Worm (Caenorhabditis elegans): ENCODE results near the gene Y32B12B.1.
A peak's percentile ranks its signal among the peaks of the same experiment; 100 is the strongest.

Gene Y32B12B.1

DNA sequence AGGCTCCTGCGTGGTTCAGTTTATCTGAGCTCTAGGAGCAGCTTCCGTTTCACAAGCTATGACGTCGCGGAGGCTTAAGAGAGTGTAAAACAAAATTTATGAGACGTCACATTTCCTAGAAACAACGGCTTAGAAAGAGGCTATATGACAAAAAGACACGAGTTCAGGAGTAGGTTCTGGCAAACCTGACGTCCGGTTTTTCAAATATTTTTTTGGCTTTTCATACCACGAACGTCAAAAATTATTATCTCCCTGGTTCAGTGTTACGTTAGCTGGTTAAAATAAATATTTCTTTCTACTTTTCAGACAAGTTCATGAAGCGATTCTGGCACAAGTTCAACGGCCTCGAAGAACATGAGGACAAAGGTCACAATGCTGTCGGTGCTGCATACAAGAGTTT is 9.0 kb upstream of the Y32B12B.1 start, which contains the start of gene F36D3.16:
Gene F36D3.16, plus strand, starts transcription at position 301 of the 400 bp plus-strand sequence.
- TF ChIP-seq pha-4 (tag; optimal IDR thresholded peaks at IDR 0.05) (no peak), unc-120 (tag; optimal IDR thresholded peaks at IDR 0.05; ENCODE audit: poor library complexity, severe bottlenecking) (no peak), unc-62 (GFP tag; optimal IDR thresholded peaks at IDR 0.05) (no peak)

- no peak for TF ChIP-seq M03D4.4 (tag; optimal IDR thresholded peaks at IDR 0.05)
- no peak for TF ChIP-seq lsy-2 (tag; optimal IDR thresholded peaks at IDR 0.05)
- no peak for TF ChIP-seq zip-8 (tag; optimal IDR thresholded peaks at IDR 0.05)
- TF ChIP-seq unc-39 (tag; optimal IDR thresholded peaks at IDR 0.05) = no peak
- no peak for TF ChIP-seq tbx-8 (GFP tag; optimal IDR thresholded peaks at IDR 0.05)
- TF ChIP-seq nhr-28 (tag; optimal IDR thresholded peaks at IDR 0.05) = no peak
- no peak for TF ChIP-seq bed-3 (GFP tag; optimal IDR thresholded peaks at IDR 0.05)
- no peak for TF ChIP-seq pha-4 (tag; optimal IDR thresholded peaks at IDR 0.05)
- TF ChIP-seq hlh-1 (tag; optimal IDR thresholded peaks at IDR 0.05) = no peak
- no peak for TF ChIP-seq nhr-12 (tag; optimal IDR thresholded peaks at IDR 0.05)
- no peak for TF ChIP-seq ztf-11 (tag; optimal IDR thresholded peaks at IDR 0.05)
- TF ChIP-seq mep-1 (tag; optimal IDR thresholded peaks at IDR 0.05) = no peak
- TF ChIP-seq drap-1 (GFP tag; optimal IDR thresholded peaks at IDR 0.05) = no peak
- no peak for TF ChIP-seq mab-5 (tag; optimal IDR thresholded peaks at IDR 0.05)
- TF ChIP-seq lin-32 (GFP tag; optimal IDR thresholded peaks at IDR 0.05) = no peak
- TF ChIP-seq unc-62 (GFP tag; optimal IDR thresholded peaks at IDR 0.05) = no peak
- no peak for TF ChIP-seq mls-2 (tag; optimal IDR thresholded peaks at IDR 0.05)
Observed at ce11 chrV:16534000-16534399, 2.8 kb upstream of the Y32B12B.1 start, which contains the start of gene cpr-2. Gene cpr-2 (minus strand): TSS chrV:16534100.

DNA sequence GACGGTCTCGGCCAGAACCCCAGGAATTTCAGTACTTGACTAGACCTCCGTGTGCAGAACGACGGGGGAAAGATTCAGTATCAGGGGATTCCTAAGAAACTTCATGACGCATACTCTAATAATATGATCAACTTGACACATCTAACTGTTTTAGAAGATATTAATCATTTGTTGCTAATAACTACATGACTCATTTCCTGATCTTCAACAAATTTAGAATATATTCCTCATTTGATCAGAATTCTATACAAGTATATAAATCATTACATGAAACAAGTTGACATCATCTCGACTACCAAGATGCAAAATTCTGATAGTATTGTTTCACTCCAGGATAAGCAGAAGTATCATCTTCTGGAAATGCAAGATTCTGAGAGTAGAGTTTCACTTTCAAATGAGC is 1.6 kb upstream of the Y32B12B.1 start, which contains the start of gene Y32B12B.8:
Gene Y32B12B.8, plus strand, starts transcription at position 301 of the 400 bp plus-strand sequence.
- TF ChIP-seq M03D4.4 (tag; optimal IDR thresholded peaks at IDR 0.05) (no peak), ham-2 (GFP tag; optimal IDR thresholded peaks at IDR 0.05) (no peak), mls-2 (tag; optimal IDR thresholded peaks at IDR 0.05) (no peak), snpc-4 (tag; optimal IDR thresholded peaks at IDR 0.05) (no peak), elt-1 (tag; optimal IDR thresholded peaks at IDR 0.05; ENCODE audit: borderline replicate concordance, insufficient read depth) (no peak), tbx-8 (GFP tag; optimal IDR thresholded peaks at IDR 0.05) (no peak), nhr-28 (tag; optimal IDR thresholded peaks at IDR 0.05) (no peak), flh-1 (GFP tag; optimal IDR thresholded peaks at IDR 0.05) (no peak), zip-8 (tag; optimal IDR thresholded peaks at IDR 0.05) (no peak), nhr-2 (tag; optimal IDR thresholded peaks at IDR 0.05) (no peak), unc-120 (tag; optimal IDR thresholded peaks at IDR 0.05; ENCODE audit: poor library complexity, severe bottlenecking) (no peak), nhr-12 (tag; optimal IDR thresholded peaks at IDR 0.05) (no peak), pha-4 (tag; optimal IDR thresholded peaks at IDR 0.05) (no peak), hlh-1 (tag; optimal IDR thresholded peaks at IDR 0.05) (no peak), nhr-76 (tag; optimal IDR thresholded peaks at IDR 0.05) (no peak), cnd-1 (tag; optimal IDR thresholded peaks at IDR 0.05) (no peak), ceh-83 (GFP tag; optimal IDR thresholded peaks at IDR 0.05) (no peak), drap-1 (GFP tag; optimal IDR thresholded peaks at IDR 0.05) (no peak), blmp-1 (tag; optimal IDR thresholded peaks at IDR 0.05) (no peak), sem-2 (GFP tag; optimal IDR thresholded peaks at IDR 0.05) (no peak)

DNA sequence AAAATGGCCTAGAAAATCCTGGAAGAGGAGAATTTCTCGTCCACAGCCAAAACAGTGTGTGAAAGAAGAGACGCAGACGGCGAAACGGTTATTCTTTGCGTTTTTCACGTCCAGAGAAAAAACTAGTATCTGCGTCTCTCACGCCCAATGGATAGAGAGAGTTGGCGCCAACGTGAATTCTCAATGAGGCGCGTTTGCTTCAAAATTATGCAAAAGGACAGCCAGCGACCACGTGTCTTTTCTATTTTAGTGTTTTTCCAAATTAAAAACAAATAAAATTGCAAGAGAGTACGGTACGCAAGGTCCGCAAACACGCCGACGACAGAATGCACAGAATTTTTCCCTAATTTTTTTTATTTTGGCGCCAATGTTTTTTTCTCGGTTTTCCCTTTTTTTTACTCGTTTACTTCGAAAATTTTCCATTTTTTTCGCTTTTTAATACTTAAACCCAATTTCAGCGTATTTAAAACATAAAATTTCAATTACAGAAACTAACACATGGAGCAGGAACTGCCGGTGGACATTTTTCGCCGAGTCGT is 1.2 kb downstream of the Y32B12B.1 start, which contains the start of gene Y32B12B.2:
Gene Y32B12B.2, plus strand, starts transcription at position 489 of the 539 bp plus-strand sequence.
- no peak for TF ChIP-seq nhr-2 (tag; optimal IDR thresholded peaks at IDR 0.05)
- TF ChIP-seq zip-8 (tag; optimal IDR thresholded peaks at IDR 0.05) = no peak
- no peak for TF ChIP-seq unc-120 (tag; optimal IDR thresholded peaks at IDR 0.05; ENCODE audit: poor library complexity, severe bottlenecking)
- TF ChIP-seq lsy-2 (tag; optimal IDR thresholded peaks at IDR 0.05) = peak; percentile 94
- TF ChIP-seq unc-39 (tag; optimal IDR thresholded peaks at IDR 0.05) = no peak
- TF ChIP-seq ces-1 (GFP tag; optimal IDR thresholded peaks at IDR 0.05) = no peak
- no peak for TF ChIP-seq ceh-39 (tag; optimal IDR thresholded peaks at IDR 0.05)
- no peak for TF ChIP-seq nhr-28 (tag; optimal IDR thresholded peaks at IDR 0.05)
- TF ChIP-seq hlh-1 (tag; optimal IDR thresholded peaks at IDR 0.05) = no peak
- no peak for TF ChIP-seq mab-5 (tag; optimal IDR thresholded peaks at IDR 0.05)
- no peak for TF ChIP-seq unc-62 (GFP tag; optimal IDR thresholded peaks at IDR 0.05)
- TF ChIP-seq ham-2 (GFP tag; optimal IDR thresholded peaks at IDR 0.05) = no peak
- peak; percentile 11 for TF ChIP-seq sptf-1 (tag; optimal IDR thresholded peaks at IDR 0.05)
- TF ChIP-seq elt-3 (tag; optimal IDR thresholded peaks at IDR 0.05) = no peak
- TF ChIP-seq elt-1 (tag; optimal IDR thresholded peaks at IDR 0.05; ENCODE audit: borderline replicate concordance, insufficient read depth) = no peak
- TF ChIP-seq flh-1 (GFP tag; optimal IDR thresholded peaks at IDR 0.05) = no peak
- no peak for TF ChIP-seq drap-1 (GFP tag; optimal IDR thresholded peaks at IDR 0.05)

All from whole organism, mixed stage, embryonic.